Worm (Caenorhabditis elegans) whole organism, early embryonic: ENCODE results near the gene jun-1.

Experiments
- F13C5.2 ChIP-seq: sonication (generic microtip); optimal IDR thresholded peaks from 2 replicates; lab custom pipeline; 2017; ENCODE audit warnings: mild to moderate bottlenecking, missing genetic modification characterization, inconsistent platforms, missing compliant biosample characterization
- ama-1 ChIP-seq: fragments of 150-350 bp; optimal IDR thresholded peaks from 2 replicates; lab custom pipeline; 2014
- ceh-13 ChIP-seq: fragments of 200-800 bp; sonication (Bioruptor generic); optimal IDR thresholded peaks from 2 replicates; lab custom pipeline; 2018; ENCODE audit warnings: mild to moderate bottlenecking, missing genetic modification characterization, missing compliant biosample characterization
- ceh-36 ChIP-seq: sonication (generic microtip); optimal IDR thresholded peaks from 2 replicates; lab custom pipeline; 2016; ENCODE audit warnings: missing genetic modification characterization, inconsistent platforms, missing compliant biosample characterization
- flt-1 ChIP-seq: fragments of 200-800 bp; sonication (Bioruptor generic); IDR thresholded peaks from 2 replicates; pipeline ENCODE4 v1.3.6; 2022; ENCODE audit warnings: missing genetic modification characterization, missing compliant biosample characterization
- hnd-1 ChIP-seq: sonication (generic microtip); optimal IDR thresholded peaks from 2 replicates; lab custom pipeline; 2016; ENCODE audit warnings: missing genetic modification characterization, missing compliant biosample characterization
- pes-1 ChIP-seq: fragments of 200-800 bp; sonication (Bioruptor generic); IDR thresholded peaks from 2 replicates; pipeline ENCODE4 v1.3.6; 2022; ENCODE audit warnings: missing genetic modification reagents, missing genetic modification characterization, missing compliant biosample characterization
- sea-1 ChIP-seq: fragments of 200-800 bp; sonication (Bioruptor generic); conservative IDR thresholded peaks from 2 replicates; pipeline ENCODE4 v1.3.6; 2022; ENCODE audit warnings: missing genetic modification characterization, missing compliant biosample characterization
- tbx-11 ChIP-seq: fragments of 200-800 bp; sonication (Bioruptor generic); IDR thresholded peaks from 2 replicates; pipeline ENCODE4 v1.3.6; 2022; ENCODE audit warnings: missing genetic modification characterization, missing compliant biosample characterization
- tbx-37 ChIP-seq: fragments of 200-800 bp; sonication (Bioruptor generic); conservative IDR thresholded peaks from 2 replicates; pipeline ENCODE4 v1.3.6; 2022; ENCODE audit warnings: missing genetic modification reagents, missing genetic modification characterization, missing compliant biosample characterization

ce11 chrII:9076098-9076879 is 36.7 kb upstream of the jun-1 start:
- TF ChIP-seq sea-1: no peak
- TF ChIP-seq ama-1 (lab: Kevin White, UChicago): no peak
- no peak for TF ChIP-seq ceh-13 (GFP tag; lab: Kevin White, UChicago)
- TF ChIP-seq F13C5.2 (tag; lab: Kevin White, UChicago): no peak
- no peak for TF ChIP-seq flt-1 (GFP tag; lab: Robert Waterston, UW)
- TF ChIP-seq tbx-37 (GFP tag; lab: Robert Waterston, UW): no peak
- no peak for TF ChIP-seq tbx-11 (GFP tag; lab: Robert Waterston, UW)
- no peak for TF ChIP-seq pes-1 (GFP tag; lab: Robert Waterston, UW)
- no peak for TF ChIP-seq ceh-36
- TF ChIP-seq hnd-1 (tag; lab: Kevin White, UChicago): no peak
